Worm (Caenorhabditis elegans) whole organism, young adult: ENCODE measurements around the gene K09B11.5.

Experiments used
- F52B5.7 ChIP-seq: sonication (generic microtip); optimal IDR thresholded peaks from 2 replicates; lab custom pipeline; 2016; ENCODE audit warnings: mild to moderate bottlenecking, missing genetic modification characterization, missing compliant biosample characterization
- ztf-28 ChIP-seq: fragments of 200-800 bp; sonication (Bioruptor generic); IDR thresholded peaks from 2 replicates; pipeline ENCODE4 v1.3.6; 2022; ENCODE audit warnings: missing genetic modification reagents, missing genetic modification characterization, missing compliant biosample characterization

ce11 chrIV:13396375-13396774 is 37.4 kb downstream of the K09B11.5 start:
- no peak for TF ChIP-seq F52B5.7 (tag; lab: Kevin White, UChicago)
- no peak for TF ChIP-seq ztf-28 (GFP tag; lab: Robert Waterston, UW)
